Worm (Caenorhabditis elegans) whole organism, early embryonic: ENCODE data around the gene T07D3.4.
"Not testable (repeated sequence)": the region's sequence is repeated elsewhere in the genome, so short reads cannot be mapped to it uniquely, and the experiment has no call there.

Experiments used
- B0310.2 ChIP-seq: sonication (generic microtip); optimal IDR thresholded peaks from 2 replicates; lab custom pipeline; 2016; ENCODE audit warnings: mild to moderate bottlenecking, missing genetic modification characterization, missing compliant biosample characterization
- F13C5.2 ChIP-seq: sonication (generic microtip); optimal IDR thresholded peaks from 2 replicates; lab custom pipeline; 2017; ENCODE audit warnings: mild to moderate bottlenecking, missing genetic modification characterization, inconsistent platforms, missing compliant biosample characterization
- aly-1 ChIP-seq: sonication (generic microtip); optimal IDR thresholded peaks from 2 replicates; lab custom pipeline; 2016; ENCODE audit warnings: missing genetic modification characterization, missing compliant biosample characterization
- ama-1 ChIP-seq: fragments of 150-350 bp; optimal IDR thresholded peaks from 2 replicates; lab custom pipeline; 2014
- ceh-13 ChIP-seq: fragments of 200-800 bp; sonication (Bioruptor generic); optimal IDR thresholded peaks from 2 replicates; lab custom pipeline; 2018; ENCODE audit warnings: mild to moderate bottlenecking, missing genetic modification characterization, missing compliant biosample characterization
- ceh-36 ChIP-seq: sonication (generic microtip); optimal IDR thresholded peaks from 2 replicates; lab custom pipeline; 2016; ENCODE audit warnings: missing genetic modification characterization, inconsistent platforms, missing compliant biosample characterization
- ets-7 ChIP-seq: sonication (generic microtip); optimal IDR thresholded peaks from 2 replicates; lab custom pipeline; 2016; ENCODE audit warnings: missing genotype, missing genetic modification characterization, missing compliant biosample characterization
- flt-1 ChIP-seq: fragments of 200-800 bp; sonication (Bioruptor generic); IDR thresholded peaks from 2 replicates; pipeline ENCODE4 v1.3.6; 2022; ENCODE audit warnings: missing genetic modification characterization, missing compliant biosample characterization
- hmbx-1 ChIP-seq: sonication (generic microtip); optimal IDR thresholded peaks from 2 replicates; lab custom pipeline; 2016; ENCODE audit warnings: mild to moderate bottlenecking, missing genetic modification characterization, missing compliant biosample characterization
- hmg-4 ChIP-seq: fragments of 200-800 bp; sonication (Bioruptor generic); optimal IDR thresholded peaks from 2 replicates; lab custom pipeline; 2018; ENCODE audit warnings: mild to moderate bottlenecking, missing genetic modification characterization, missing compliant biosample characterization
- hnd-1 ChIP-seq: sonication (generic microtip); optimal IDR thresholded peaks from 2 replicates; lab custom pipeline; 2016; ENCODE audit warnings: missing genetic modification characterization, missing compliant biosample characterization
- pes-1 ChIP-seq: fragments of 200-800 bp; sonication (Bioruptor generic); IDR thresholded peaks from 2 replicates; pipeline ENCODE4 v1.3.6; 2022; ENCODE audit warnings: missing genetic modification reagents, missing genetic modification characterization, missing compliant biosample characterization
- scrt-1 ChIP-seq: fragments of 200-800 bp; sonication (Bioruptor generic); IDR thresholded peaks from 2 replicates; pipeline ENCODE4 v1.3.6; 2022; ENCODE audit warnings: missing genetic modification characterization, missing compliant biosample characterization
- sea-1 ChIP-seq: fragments of 200-800 bp; sonication (Bioruptor generic); conservative IDR thresholded peaks from 2 replicates; pipeline ENCODE4 v1.3.6; 2022; ENCODE audit warnings: missing genetic modification characterization, missing compliant biosample characterization
- tbx-11 ChIP-seq: fragments of 200-800 bp; sonication (Bioruptor generic); IDR thresholded peaks from 2 replicates; pipeline ENCODE4 v1.3.6; 2022; ENCODE audit warnings: missing genetic modification characterization, missing compliant biosample characterization
- tbx-37 ChIP-seq: fragments of 200-800 bp; sonication (Bioruptor generic); conservative IDR thresholded peaks from 2 replicates; pipeline ENCODE4 v1.3.6; 2022; ENCODE audit warnings: missing genetic modification reagents, missing genetic modification characterization, missing compliant biosample characterization
- tra-4 ChIP-seq: sonication (generic microtip); optimal IDR thresholded peaks from 2 replicates; lab custom pipeline; 2017; ENCODE audit warnings: missing genetic modification characterization, missing compliant biosample characterization

T07D3.4 gene

ce11 chrII:915780-916179 lies 27.7 kb downstream of the T07D3.4 start, which contains the start of gene fbxc-29:
fbxc-29 (plus strand) TSS chrII:916080.
- no peak for TF ChIP-seq flt-1 (GFP tag; lab: Robert Waterston, UW)
- TF ChIP-seq aly-1, result no peak
- TF ChIP-seq tbx-37 (GFP tag; lab: Robert Waterston, UW), result no peak
- no peak for TF ChIP-seq sea-1 (GFP tag; lab: Robert Waterston, UW)
- no peak for TF ChIP-seq hmg-4 (GFP tag; lab: Kevin White, UChicago)
- TF ChIP-seq ets-7 (tag; lab: Kevin White, UChicago), result no peak
- no peak for TF ChIP-seq hnd-1 (tag; lab: Kevin White, UChicago)
- no peak for TF ChIP-seq scrt-1
- no peak for TF ChIP-seq hmbx-1
- no peak for TF ChIP-seq ama-1 (lab: Kevin White, UChicago)
- no peak for TF ChIP-seq ceh-13 (GFP tag; lab: Kevin White, UChicago)
- no peak for TF ChIP-seq ceh-36 (tag; lab: Kevin White, UChicago)
- no peak for TF ChIP-seq B0310.2 (tag; lab: Kevin White, UChicago)

DNA sequence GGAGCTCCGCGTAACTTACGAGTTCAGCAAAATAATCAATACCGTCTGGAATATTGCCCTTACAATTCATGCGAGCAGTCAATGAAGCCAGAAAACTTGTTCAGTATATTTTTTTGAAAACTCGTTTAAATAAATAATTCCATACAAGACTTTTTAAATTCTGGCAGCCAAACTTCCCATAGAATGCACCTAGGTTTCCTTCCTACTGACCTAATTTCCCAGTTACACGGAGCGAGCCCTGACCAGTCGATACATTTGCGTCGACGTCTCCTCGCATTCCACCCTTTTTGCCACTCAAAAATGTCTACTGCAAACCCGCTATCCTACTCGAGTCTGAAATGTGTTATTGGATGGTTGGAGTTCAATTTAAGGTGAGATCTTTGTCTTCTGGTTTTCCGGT lies 29.2 kb downstream of the T07D3.4 start, which contains the start of gene fbxc-30:
fbxc-30 (plus strand) TSS at position 301 of the 400 bp plus-strand sequence.
- no peak for TF ChIP-seq tbx-37 (GFP tag; lab: Robert Waterston, UW)
- no peak for TF ChIP-seq hmg-4 (GFP tag; lab: Kevin White, UChicago)
- TF ChIP-seq flt-1 (GFP tag; lab: Robert Waterston, UW), result no peak
- TF ChIP-seq sea-1 (GFP tag; lab: Robert Waterston, UW), result no peak
- TF ChIP-seq ama-1 (lab: Kevin White, UChicago), result no peak
- TF ChIP-seq ceh-13 (GFP tag; lab: Kevin White, UChicago), result no peak
- TF ChIP-seq B0310.2 (tag; lab: Kevin White, UChicago), result no peak
- TF ChIP-seq tra-4 (tag; lab: Kevin White, UChicago), result no peak
- no peak for TF ChIP-seq pes-1 (GFP tag; lab: Robert Waterston, UW)
- no peak for TF ChIP-seq F13C5.2
- TF ChIP-seq hnd-1 (tag; lab: Kevin White, UChicago), result no peak

ce11 chrII:920326-920725 lies 32.2 kb downstream of the T07D3.4 start:
- TF ChIP-seq pes-1 (GFP tag; lab: Robert Waterston, UW) (no peak), tra-4 (tag; lab: Kevin White, UChicago) (no peak), aly-1 (no peak), flt-1 (GFP tag; lab: Robert Waterston, UW) (no peak), hmbx-1 (no peak), scrt-1 (no peak), ama-1 (lab: Kevin White, UChicago) (no peak), tbx-11 (no peak), ceh-13 (GFP tag; lab: Kevin White, UChicago) (no peak), hnd-1 (tag; lab: Kevin White, UChicago) (no peak), ceh-36 (tag; lab: Kevin White, UChicago) (no peak), B0310.2 (tag; lab: Kevin White, UChicago) (no peak), hmg-4 (GFP tag; lab: Kevin White, UChicago) (no peak), sea-1 (GFP tag; lab: Robert Waterston, UW) (no peak), tbx-37 (GFP tag; lab: Robert Waterston, UW) (no peak)

DNA sequence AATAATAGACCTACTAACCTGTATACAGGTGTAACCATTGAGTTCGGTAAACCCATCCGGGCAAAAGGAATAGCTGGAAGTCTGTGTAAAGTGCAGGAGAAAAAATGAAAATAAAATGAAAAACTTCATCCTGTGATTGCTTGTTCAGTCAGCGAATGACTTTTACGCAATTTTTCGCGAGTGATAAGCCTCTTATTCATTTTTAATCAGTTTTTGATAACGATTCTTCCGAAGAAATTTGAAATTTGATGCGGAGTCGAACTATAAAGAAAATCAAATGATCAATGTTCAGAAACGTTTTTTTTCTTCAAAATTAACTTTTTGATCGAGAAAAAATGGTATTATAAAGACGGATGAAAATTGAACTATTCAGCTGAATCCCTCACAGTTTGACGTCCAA lies 34.7 kb downstream of the T07D3.4 start:
- TF ChIP-seq F13C5.2 (no peak), hmg-4 (GFP tag; lab: Kevin White, UChicago) (no peak), B0310.2 (tag; lab: Kevin White, UChicago) (no peak), hmbx-1 (no peak), flt-1 (GFP tag; lab: Robert Waterston, UW) (no peak)

DNA sequence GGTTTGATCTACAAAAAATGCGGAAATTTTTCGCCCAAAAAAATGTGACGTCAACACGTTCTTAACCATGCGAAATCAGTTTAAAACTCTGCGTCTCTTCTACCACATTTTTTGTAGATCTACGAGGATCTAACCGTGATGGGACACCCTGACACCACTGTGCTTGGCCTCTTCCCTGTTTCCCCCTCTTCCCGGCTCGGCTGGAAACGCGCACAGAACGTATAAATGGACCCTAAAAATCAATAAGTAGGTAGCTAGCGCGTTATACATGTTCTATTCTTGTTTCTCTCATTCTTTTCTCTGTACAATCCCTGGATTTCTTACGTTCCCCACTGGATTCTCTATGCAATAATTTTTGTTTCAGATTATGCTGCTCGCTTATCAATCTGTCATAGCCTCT lies 35.4 kb downstream of the T07D3.4 start, which contains the start of gene fbxc-28:
fbxc-28 (plus strand) TSS at position 301 of the 400 bp plus-strand sequence.
- TF ChIP-seq tra-4 (tag; lab: Kevin White, UChicago) (no peak), ets-7 (tag; lab: Kevin White, UChicago) (no peak), flt-1 (GFP tag; lab: Robert Waterston, UW) (no peak), F13C5.2 (no peak), tbx-11 (no peak), hnd-1 (tag; lab: Kevin White, UChicago) (no peak), hmbx-1 (no peak), ama-1 (lab: Kevin White, UChicago) (no peak), hmg-4 (GFP tag; lab: Kevin White, UChicago) (no peak), aly-1 (no peak), tbx-37 (GFP tag; lab: Robert Waterston, UW) (no peak), B0310.2 (tag; lab: Kevin White, UChicago) (no peak)

DNA sequence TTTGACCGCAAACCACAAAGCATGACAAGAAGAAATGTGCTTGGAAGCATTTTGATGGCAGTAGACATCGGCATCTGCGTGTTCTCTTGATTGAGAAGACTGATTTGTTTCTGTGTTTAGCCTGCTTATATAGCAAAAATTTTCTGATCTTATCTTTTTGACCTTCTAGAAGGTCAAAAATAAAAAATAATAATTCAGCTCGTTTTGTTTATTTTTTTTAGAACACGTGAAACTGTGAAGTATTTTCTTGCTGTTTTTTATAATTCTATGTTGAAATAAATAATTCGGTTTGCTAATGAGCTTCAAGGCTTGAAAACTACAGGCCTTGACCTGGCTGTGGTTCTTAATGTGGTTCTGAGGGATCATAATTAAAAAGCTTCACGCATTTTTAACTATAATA lies 39.2 kb downstream of the T07D3.4 start, which contains the start of gene R07C3.13:
R07C3.13 (minus strand) TSS at position 101 of the 400 bp plus-strand sequence.
- TF ChIP-seq B0310.2 (tag; lab: Kevin White, UChicago) (no peak), tbx-37 (GFP tag; lab: Robert Waterston, UW) (no peak), hnd-1 (tag; lab: Kevin White, UChicago) (no peak), hmg-4 (GFP tag; lab: Kevin White, UChicago) (no peak), flt-1 (GFP tag; lab: Robert Waterston, UW) (no peak)

DNA sequence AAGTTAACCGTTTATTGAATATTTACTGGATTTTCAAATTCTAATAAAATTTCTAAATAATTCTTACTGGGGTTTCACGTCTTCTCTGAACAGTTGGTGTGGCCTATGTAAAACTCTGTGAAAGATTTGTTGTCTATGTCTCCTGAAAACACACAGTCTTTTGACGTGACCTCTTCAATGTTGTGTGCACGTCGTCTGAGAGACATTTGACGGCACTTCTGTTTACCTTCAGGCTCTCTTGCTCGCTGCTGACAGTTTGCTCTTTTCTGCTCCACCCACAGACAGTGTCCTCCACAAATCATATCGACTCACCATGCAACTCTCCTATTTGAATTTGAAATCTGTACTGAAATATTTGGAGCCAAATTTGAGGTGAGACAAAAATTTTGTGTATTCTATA lies 42.8 kb downstream of the T07D3.4 start, which contains the start of gene fbxc-34:
fbxc-34 (plus strand) TSS at position 301 of the 400 bp plus-strand sequence.
- not testable (repeated sequence) for TF ChIP-seq F13C5.2; flt-1 (GFP tag; lab: Robert Waterston, UW); B0310.2 (tag; lab: Kevin White, UChicago)

DNA sequence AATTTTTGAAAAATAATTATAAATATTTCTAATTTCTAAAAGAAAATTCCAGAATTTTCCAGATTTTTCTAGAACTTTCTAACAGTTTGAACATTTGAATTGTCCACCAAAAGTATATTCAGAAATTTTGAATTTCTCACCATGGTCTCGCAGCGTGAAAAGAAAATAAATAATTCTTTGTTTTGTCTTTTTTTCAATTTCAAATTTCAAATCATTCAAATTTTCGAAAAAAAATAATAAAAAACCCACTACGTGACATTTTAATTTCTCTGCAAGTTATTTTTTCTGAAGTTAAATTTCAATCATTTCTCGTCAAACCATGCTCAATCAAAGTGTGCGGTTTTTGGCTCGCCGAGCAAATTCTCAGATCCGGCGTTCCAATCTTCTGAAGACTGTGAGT lies 44.6 kb downstream of the T07D3.4 start, which contains the start of gene acs-15:
acs-15 (plus strand) TSS at position 301 of the 400 bp plus-strand sequence.
- TF ChIP-seq aly-1, result no peak
- TF ChIP-seq tra-4 (tag; lab: Kevin White, UChicago), result no peak
- TF ChIP-seq ceh-36 (tag; lab: Kevin White, UChicago), result no peak
- TF ChIP-seq ets-7 (tag; lab: Kevin White, UChicago), result no peak
- no peak for TF ChIP-seq pes-1 (GFP tag; lab: Robert Waterston, UW)
- no peak for TF ChIP-seq tbx-37 (GFP tag; lab: Robert Waterston, UW)
- no peak for TF ChIP-seq flt-1 (GFP tag; lab: Robert Waterston, UW)
- no peak for TF ChIP-seq hmg-4 (GFP tag; lab: Kevin White, UChicago)
- TF ChIP-seq sea-1 (GFP tag; lab: Robert Waterston, UW), result no peak
- no peak for TF ChIP-seq ceh-13 (GFP tag; lab: Kevin White, UChicago)
- TF ChIP-seq scrt-1, result no peak
- no peak for TF ChIP-seq B0310.2 (tag; lab: Kevin White, UChicago)
- no peak for TF ChIP-seq F13C5.2
- no peak for TF ChIP-seq tbx-11
- no peak for TF ChIP-seq hmbx-1
- no peak for TF ChIP-seq hnd-1 (tag; lab: Kevin White, UChicago)
- no peak for TF ChIP-seq ama-1 (lab: Kevin White, UChicago)
